Worm (Caenorhabditis elegans) whole organism, young adult: ENCODE data around the gene Y56A3A.22.

ENCODE experiments used
- B0336.3 ChIP-seq: fragments of 200-800 bp; sonication (Bioruptor generic); IDR thresholded peaks from 2 replicates; pipeline ENCODE4 v1.3.6; 2022; ENCODE audit warnings: missing genetic modification characterization, missing compliant biosample characterization
- C06A6.2 ChIP-seq: fragments of 200-800 bp; sonication (Bioruptor generic); conservative IDR thresholded peaks from 2 replicates; pipeline ENCODE4 v1.3.6; 2022; ENCODE audit warnings: missing genetic modification characterization, missing compliant biosample characterization
- F10E7.11 ChIP-seq: sonication (generic microtip); optimal IDR thresholded peaks from 2 replicates; lab custom pipeline; 2017; ENCODE audit warnings: mild to moderate bottlenecking, missing genetic modification characterization, moderate library complexity, missing compliant biosample characterization
- F22D6.2 ChIP-seq: sonication (generic microtip); optimal IDR thresholded peaks from 2 replicates; lab custom pipeline; 2016; ENCODE audit warnings: mild to moderate bottlenecking, missing genetic modification characterization, missing compliant biosample characterization
- F52B5.7 ChIP-seq: sonication (generic microtip); optimal IDR thresholded peaks from 2 replicates; lab custom pipeline; 2016; ENCODE audit warnings: mild to moderate bottlenecking, missing genetic modification characterization, missing compliant biosample characterization
- T26A5.8 ChIP-seq: sonication (generic microtip); optimal IDR thresholded peaks from 2 replicates; lab custom pipeline; 2016; ENCODE audit warnings: missing genetic modification characterization, missing compliant biosample characterization
- Y53G8AR.9 ChIP-seq: fragments of 200-800 bp; sonication (Bioruptor generic); conservative IDR thresholded peaks from 2 replicates; pipeline ENCODE4 v1.3.6; 2022; ENCODE audit warnings: missing genetic modification reagents, missing genetic modification characterization, missing compliant biosample characterization
- Y67H2A.10 ChIP-seq: fragments of 200-800 bp; sonication (Bioruptor generic); conservative IDR thresholded peaks from 2 replicates; pipeline ENCODE4 v1.3.6; 2022; ENCODE audit warnings: missing genetic modification reagents, missing genetic modification characterization, missing compliant biosample characterization
- Y79H2A.3 ChIP-seq: fragments of 200-800 bp; sonication (Bioruptor generic); conservative IDR thresholded peaks from 2 replicates; pipeline ENCODE4 v1.3.6; 2022; ENCODE audit warnings: missing genetic modification reagents, missing genetic modification characterization, missing compliant biosample characterization
- athp-1 ChIP-seq: sonication (generic microtip); optimal IDR thresholded peaks from 2 replicates; lab custom pipeline; 2017; ENCODE audit warnings: mild to moderate bottlenecking, missing genetic modification characterization, missing compliant biosample characterization
- ceh-27 ChIP-seq: fragments of 200-800 bp; sonication (Bioruptor generic); optimal IDR thresholded peaks from 2 replicates; lab custom pipeline; 2018; ENCODE audit warnings: mild to moderate bottlenecking, missing genetic modification characterization, moderate library complexity, missing compliant biosample characterization
- chd-7 ChIP-seq: sonication (generic microtip); optimal IDR thresholded peaks from 2 replicates; lab custom pipeline; 2016; ENCODE audit warnings: mild to moderate bottlenecking, missing genetic modification characterization, moderate library complexity, missing compliant biosample characterization
- dpff-1 ChIP-seq: sonication (generic microtip); optimal IDR thresholded peaks from 2 replicates; lab custom pipeline; 2017; ENCODE audit warnings: mild to moderate bottlenecking, missing genetic modification characterization, missing compliant biosample characterization
- egl-18 ChIP-seq: fragments of 200-800 bp; sonication (Bioruptor generic); IDR thresholded peaks from 2 replicates; pipeline ENCODE4 v1.3.6; 2022; ENCODE audit warnings: missing genetic modification reagents, missing genetic modification characterization, missing compliant biosample characterization
- egl-44 ChIP-seq: fragments of 200-800 bp; sonication (Bioruptor generic); IDR thresholded peaks from 2 replicates; pipeline ENCODE4 v1.3.6; 2022; ENCODE audit warnings: missing genetic modification reagents, missing genetic modification characterization, missing compliant biosample characterization
- egrh-3 ChIP-seq: fragments of 200-800 bp; sonication (Bioruptor generic); IDR thresholded peaks from 2 replicates; pipeline ENCODE4 v1.3.6; 2022; ENCODE audit warnings: missing genetic modification reagents, missing genetic modification characterization, missing compliant biosample characterization
- ekl-4 ChIP-seq: fragments of 200-800 bp; sonication (Bioruptor generic); IDR thresholded peaks from 2 replicates; pipeline ENCODE4 v1.3.6; 2022; ENCODE audit warnings: missing genetic modification reagents, missing genetic modification characterization, missing compliant biosample characterization
- hsf-1 ChIP-seq: fragments of 200-800 bp; sonication (Bioruptor generic); IDR thresholded peaks from 2 replicates; pipeline ENCODE4 v1.3.6; 2022; ENCODE audit warnings: missing genetic modification reagents, missing genetic modification characterization, missing compliant biosample characterization
- lin-26 ChIP-seq: fragments of 200-800 bp; sonication (Bioruptor generic); IDR thresholded peaks from 2 replicates; pipeline ENCODE4 v1.3.6; 2022; ENCODE audit warnings: missing genetic modification reagents, missing genetic modification characterization, missing compliant biosample characterization
- lir-1 ChIP-seq: fragments of 200-800 bp; sonication (Bioruptor generic); conservative IDR thresholded peaks from 2 replicates; pipeline ENCODE4 v1.3.6; 2022; ENCODE audit warnings: missing genetic modification reagents, missing genetic modification characterization, missing compliant biosample characterization
- lsl-1 ChIP-seq: fragments of 200-800 bp; sonication (Bioruptor generic); optimal IDR thresholded peaks from 2 replicates; lab custom pipeline; 2018; ENCODE audit warnings: mild to moderate bottlenecking, missing genetic modification characterization, moderate library complexity, missing compliant biosample characterization
- madf-10 ChIP-seq: sonication (generic microtip); optimal IDR thresholded peaks from 2 replicates; lab custom pipeline; 2016; ENCODE audit warnings: mild to moderate bottlenecking, missing genetic modification characterization, missing compliant biosample characterization
- madf-3 ChIP-seq: fragments of 200-800 bp; sonication (Bioruptor generic); IDR thresholded peaks from 2 replicates; pipeline ENCODE4 v1.3.6; 2022; ENCODE audit warnings: missing genetic modification reagents, missing genetic modification characterization, missing compliant biosample characterization
- madf-6 ChIP-seq: fragments of 200-800 bp; sonication (Bioruptor generic); IDR thresholded peaks from 2 replicates; pipeline ENCODE4 v1.3.6; 2022; ENCODE audit warnings: missing genetic modification reagents, missing genetic modification characterization, missing compliant biosample characterization
- mcd-1 ChIP-seq: fragments of 200-800 bp; sonication (Bioruptor generic); IDR thresholded peaks from 2 replicates; pipeline ENCODE4 v1.3.6; 2022; ENCODE audit warnings: missing genetic modification reagents, missing genetic modification characterization, missing compliant biosample characterization
- mel-28 ChIP-seq: sonication (generic microtip); optimal IDR thresholded peaks from 2 replicates; lab custom pipeline; 2016; ENCODE audit warnings: borderline replicate concordance, mild to moderate bottlenecking, missing genetic modification characterization, missing compliant biosample characterization
- mxl-1 ChIP-seq: sonication (generic microtip); optimal IDR thresholded peaks from 2 replicates; lab custom pipeline; 2016; ENCODE audit warnings: missing genetic modification characterization, missing compliant biosample characterization
- nfya-1 ChIP-seq: sonication (generic microtip); optimal IDR thresholded peaks from 2 replicates; lab custom pipeline; 2017; ENCODE audit warnings: antibody characterized with exemption, missing compliant biosample characterization, missing genetic modification characterization, borderline replicate concordance; ENCODE audit not compliant: insufficient read depth
- nfyb-1 ChIP-seq: fragments of 200-800 bp; sonication (Bioruptor generic); IDR thresholded peaks from 2 replicates; pipeline ENCODE4 v1.3.6; 2022; ENCODE audit warnings: missing genetic modification reagents, missing genetic modification characterization, missing compliant biosample characterization
- nhr-120 ChIP-seq: fragments of 200-800 bp; sonication (Bioruptor generic); IDR thresholded peaks from 2 replicates; pipeline ENCODE4 v1.3.6; 2022; ENCODE audit warnings: missing genetic modification characterization, missing compliant biosample characterization
- nhr-80 ChIP-seq: sonication (generic microtip); optimal IDR thresholded peaks from 2 replicates; lab custom pipeline; 2016; ENCODE audit warnings: missing genetic modification characterization, missing compliant biosample characterization
- rcor-1 ChIP-seq: fragments of 200-800 bp; sonication (Bioruptor generic); IDR thresholded peaks from 2 replicates; pipeline ENCODE4 v1.3.6; 2022; ENCODE audit warnings: missing genetic modification reagents, missing genetic modification characterization, missing compliant biosample characterization
- repo-1 ChIP-seq: sonication (generic microtip); optimal IDR thresholded peaks from 2 replicates; lab custom pipeline; 2017; ENCODE audit warnings: mild to moderate bottlenecking, missing genetic modification characterization, missing compliant biosample characterization
- xnd-1 ChIP-seq: sonication (generic microtip); optimal IDR thresholded peaks from 2 replicates; lab custom pipeline; 2016; ENCODE audit warnings: missing genotype, missing genetic modification reagents, missing genetic modification characterization, missing compliant biosample characterization
- zfh-2 ChIP-seq: fragments of 200-800 bp; sonication (Bioruptor generic); conservative IDR thresholded peaks from 2 replicates; pipeline ENCODE4 v1.3.6; 2022; ENCODE audit warnings: missing genetic modification reagents, missing genetic modification characterization, missing compliant biosample characterization
- ztf-28 ChIP-seq: fragments of 200-800 bp; sonication (Bioruptor generic); IDR thresholded peaks from 2 replicates; pipeline ENCODE4 v1.3.6; 2022; ENCODE audit warnings: missing genetic modification reagents, missing genetic modification characterization, missing compliant biosample characterization

Gene Y56A3A.22

ce11 chrIII:11896652-11897051, 24.8 kb upstream of the Y56A3A.22 start:
- TF ChIP-seq xnd-1 (no peak), nhr-120 (GFP tag; lab: Robert Waterston, UW) (no peak), dpff-1 (tag; lab: Kevin White, UChicago) (no peak), nhr-80 (tag; lab: Kevin White, UChicago) (no peak), mxl-1 (no peak), F10E7.11 (no peak), F22D6.2 (tag; lab: Kevin White, UChicago) (no peak), zfh-2 (no peak), athp-1 (no peak), madf-3 (no peak), egl-44 (no peak), chd-7 (tag; lab: Kevin White, UChicago) (no peak), hsf-1 (GFP tag; lab: Robert Waterston, UW) (no peak), ekl-4 (GFP tag; lab: Robert Waterston, UW) (no peak), repo-1 (tag; lab: Kevin White, UChicago) (no peak), rcor-1 (GFP tag; lab: Robert Waterston, UW) (no peak), ceh-27 (no peak), T26A5.8 (tag; lab: Kevin White, UChicago) (no peak), nfya-1 (tag; lab: Kevin White, UChicago) (no peak), lir-1 (GFP tag; lab: Robert Waterston, UW) (no peak)

- TF ChIP-seq B0336.3 (GFP tag; lab: Robert Waterston, UW) (no peak), madf-6 (GFP tag; lab: Robert Waterston, UW) (no peak), C06A6.2 (no peak), lin-26 (no peak), ztf-28 (no peak), madf-10 (tag; lab: Kevin White, UChicago) (no peak), egrh-3 (no peak), nhr-120 (GFP tag; lab: Robert Waterston, UW) (no peak)
Observed at ce11 chrIII:11898169-11898568, 23.3 kb upstream of the Y56A3A.22 start, which contains the start of gene tsen-2. Gene tsen-2, minus strand, starts transcription at chrIII:11898269.

ce11 chrIII:11900022-11900421, 21.5 kb upstream of the Y56A3A.22 start:
- TF ChIP-seq Y53G8AR.9 = no peak
- TF ChIP-seq, all 124 proteins: peak for 0

ce11 chrIII:11902782-11903181, 18.7 kb upstream of the Y56A3A.22 start:
- TF ChIP-seq egrh-3 (peak; percentile 43; the same call in 1 of the 2 replicates), F52B5.7 (tag; lab: Kevin White, UChicago) (no peak), zfh-2 (peak; percentile 71), Y79H2A.3 (GFP tag; lab: Robert Waterston, UW) (no peak), nfyb-1 (GFP tag; lab: Robert Waterston, UW) (no peak), lsl-1 (GFP tag; lab: Kevin White, UChicago) (no peak), Y67H2A.10 (no peak), F10E7.11 (no peak), mel-28 (tag; lab: Kevin White, UChicago) (no peak), B0336.3 (GFP tag; lab: Robert Waterston, UW) (no peak), egl-18 (GFP tag; lab: Robert Waterston, UW) (no peak), athp-1 (no peak), mcd-1 (0 out of 2 replicates have a peak, but pooled peaks have one; percentile 14), dpff-1 (tag; lab: Kevin White, UChicago) (no peak)
